Worm (Caenorhabditis elegans) whole organism, midembryonic: Measurements from ENCODE around the gene tpst-2.

Experiments used
- flt-1 ChIP-seq: fragments of 200-800 bp; sonication (Bioruptor generic); IDR thresholded peaks from 2 replicates; pipeline ENCODE4 v1.3.6; 2022; ENCODE audit warnings: missing genetic modification characterization, missing compliant biosample characterization
- ref-1 ChIP-seq: fragments of 200-800 bp; sonication (Bioruptor generic); conservative IDR thresholded peaks from 2 replicates; pipeline ENCODE4 v1.3.6; 2022; ENCODE audit warnings: missing genetic modification reagents, missing genetic modification characterization, missing compliant biosample characterization
- ztf-23 ChIP-seq: fragments of 200-800 bp; sonication (Bioruptor generic); IDR thresholded peaks from 2 replicates; pipeline ENCODE4 v1.3.6; 2022; ENCODE audit warnings: missing genetic modification reagents, missing genetic modification characterization, missing compliant biosample characterization

- TF ChIP-seq flt-1 (GFP tag; lab: Robert Waterston, UW) (no peak), ref-1 (GFP tag; lab: Robert Waterston, UW) (no peak), ztf-23 (GFP tag; lab: Robert Waterston, UW) (no peak)
Measured at ce11 chrIII:724819-725218, 46.2 kb upstream of the tpst-2 start, which contains the start of gene flp-24.
